Fruit fly (Drosophila melanogaster): ENCODE data around the gene CG14218.

- TF ChIP-seq D1 (tag; optimal IDR thresholded peaks at IDR 0.05), result no peak
- peak; percentile 16; the same call in 1 of the 2 replicates for TF ChIP-seq CG12605 (GFP tag; IDR thresholded peaks at IDR 0.05)
- TF ChIP-seq CG14655 (GFP tag; optimal IDR thresholded peaks at IDR 0.05), result no peak
- no peak for TF ChIP-seq CG8159 (tag; optimal IDR thresholded peaks at IDR 0.05)
- peak; percentile 81 for TF ChIP-seq CG13204 (GFP tag; optimal IDR thresholded peaks at IDR 0.05)
- peak; percentile 43; the same call in 1 of the 2 replicates for TF ChIP-seq CG32121 (GFP tag; IDR thresholded peaks at IDR 0.05)
- TF ChIP-seq EcR (GFP tag; optimal IDR thresholded peaks at IDR 0.05), result peak; percentile 79
- no peak for TF ChIP-seq Pif1A (GFP tag; optimal IDR thresholded peaks at IDR 0.05)
- no peak for TF ChIP-seq rn (GFP tag; IDR thresholded peaks at IDR 0.05)
- no peak for TF ChIP-seq CG17806 (tag; optimal IDR thresholded peaks at IDR 0.05)
- peak; percentile 67; the same call in 2 of the 3 replicates for TF ChIP-seq CG4496 (GFP tag; IDR thresholded peaks at IDR 0.05)
- no peak for TF ChIP-seq Snoo (tag; optimal IDR thresholded peaks at IDR 0.05)
- TF ChIP-seq gl (tag; optimal IDR thresholded peaks at IDR 0.05), result no peak
Observed at dm6 chrX:19631365-19631832, 49.6 kb upstream of the CG14218 start.
